Fruit fly (Drosophila melanogaster) whole organism, embryonic: ENCODE data around the gene CG44303.

Source experiments
- Abd-B ChIP-seq: fragments of 200-800 bp; sonication (Bioruptor generic); optimal IDR thresholded peaks from 2 replicates; lab custom pipeline; 2018; ENCODE audit warnings: missing biosample characterization, mild to moderate bottlenecking, missing genetic modification characterization, moderate library complexity
- CG11093 ChIP-seq: fragments of 200-800 bp; sonication (Bioruptor generic); IDR thresholded peaks from 3 replicates; pipeline ENCODE4 v1.3.6; 2022; ENCODE audit warnings: missing biosample characterization, missing genetic modification characterization
- CG12769 ChIP-seq: fragments of 200-800 bp; sonication (Bioruptor generic); optimal IDR thresholded peaks from 2 replicates; lab custom pipeline; 2019; ENCODE audit warnings: missing biosample characterization, mild to moderate bottlenecking, missing genetic modification characterization, moderate library complexity
- CG16815 ChIP-seq: fragments of 200-800 bp; sonication (Bioruptor generic); optimal IDR thresholded peaks from 3 replicates; lab custom pipeline; 2017; ENCODE audit warnings: missing biosample characterization, mild to moderate bottlenecking, missing genetic modification characterization
- CG34422 ChIP-seq: fragments of 200-800 bp; sonication (Bioruptor generic); IDR thresholded peaks from 3 replicates; pipeline ENCODE4 v1.3.6; 2022; ENCODE audit warnings: missing biosample characterization, missing genetic modification characterization
- CG9727 ChIP-seq: fragments of 200-800 bp; sonication (Bioruptor generic); optimal IDR thresholded peaks from 3 replicates; lab custom pipeline; 2017; ENCODE audit warnings: missing biosample characterization, mild to moderate bottlenecking, missing genetic modification characterization
- E2f1 ChIP-seq: fragments of 200-800 bp; sonication (Bioruptor generic); IDR thresholded peaks from 2 replicates; pipeline ENCODE4 v1.3.6; 2022; ENCODE audit warnings: missing biosample characterization, missing genetic modification characterization
- HLH3B ChIP-seq: fragments of 200-800 bp; sonication (Bioruptor generic); IDR thresholded peaks from 2 replicates; pipeline ENCODE4 v1.3.6; 2022; ENCODE audit warnings: missing biosample characterization, missing genetic modification characterization
- Side ChIP-seq: fragments of 200-800 bp; sonication (Bioruptor generic); optimal IDR thresholded peaks from 2 replicates; lab custom pipeline; 2016; ENCODE audit warnings: missing biosample characterization, missing genetic modification characterization
- h ChIP-seq: fragments of >200 bp; optimal IDR thresholded peaks from 2 replicates; lab custom pipeline; 2017
- pan ChIP-seq, 4 experiments: fragments of >200 bp in 3 of 4; fragments of 200-800 bp in 1 of 4; sonication (Bioruptor generic) in 1 of 4; optimal IDR thresholded peaks in 3 of 4; IDR thresholded peaks in 1 of 4; 2 replicates each; pipeline versions ENCODE4 v1.3.6 to Lab custom; 2017 to 2022; ENCODE audit warnings: missing biosample characterization in 2 of 4, missing genetic modification characterization in 2 of 4, mixed read lengths in 1 of 4

DNA sequence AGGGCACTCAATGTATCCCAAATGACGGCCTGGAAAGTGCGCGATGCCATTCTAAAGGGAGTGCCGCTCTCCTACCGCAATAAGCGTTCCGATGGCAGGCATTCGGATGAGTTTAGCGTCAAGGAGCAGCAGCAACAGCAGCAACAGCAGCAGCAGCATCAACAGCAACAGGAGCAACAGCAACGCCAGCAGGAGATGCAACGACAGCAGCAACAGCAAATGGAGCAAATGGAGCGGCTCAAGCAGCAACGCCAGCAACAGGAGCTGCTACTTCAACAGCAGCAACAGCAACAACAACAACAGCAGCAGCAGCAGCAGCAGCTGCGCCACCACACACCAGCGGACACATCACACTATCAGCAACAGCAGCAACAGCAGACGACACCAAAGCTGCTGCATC is 28.9 kb upstream of the CG44303 start:
- no peak for TF ChIP-seq Side (GFP tag; lab: Kevin White, UChicago)
- TF ChIP-seq CG34422, result no peak
- TF ChIP-seq CG16815 (GFP tag; lab: Kevin White, UChicago), result no peak
- no peak for TF ChIP-seq HLH3B (GFP tag; lab: Robert Waterston, UW)
- no peak for TF ChIP-seq pan (optimal IDR thresholded peaks at IDR 0.05; lab: Kevin White, UChicago)
- no peak for TF ChIP-seq pan (GFP tag; optimal IDR thresholded peaks at IDR 0.05 in 1 of 2, IDR thresholded peaks at IDR 0.05 in 1 of 2)
- TF ChIP-seq Abd-B (GFP tag; lab: Kevin White, UChicago), result no peak
- TF ChIP-seq CG12769 (tag; lab: Kevin White, UChicago), result no peak
- no peak for TF ChIP-seq CG11093
- no peak for TF ChIP-seq h (lab: Kevin White, UChicago)
- TF ChIP-seq E2f1, result no peak
- no peak for TF ChIP-seq CG9727 (GFP tag; lab: Kevin White, UChicago)
